Fruit fly (Drosophila melanogaster) whole organism, embryonic: Measurements from ENCODE around the gene OtopLc.
A peak's percentile ranks its signal among the peaks of the same experiment; 100 is the strongest.

Experiments used
- B-H2 ChIP-seq: fragments of 200-800 bp; sonication (Bioruptor generic); optimal IDR thresholded peaks from 2 replicates; lab custom pipeline; 2018; ENCODE audit warnings: missing biosample characterization, mild to moderate bottlenecking, missing genetic modification characterization
- CG10654 ChIP-seq: fragments of 200-800 bp; sonication (Bioruptor generic); optimal IDR thresholded peaks from 2 replicates; lab custom pipeline; 2016; ENCODE audit warnings: missing biosample characterization, missing genetic modification characterization
- CG12942 ChIP-seq: fragments of 200-800 bp; sonication (Bioruptor generic); optimal IDR thresholded peaks from 3 replicates; lab custom pipeline; 2016; ENCODE audit warnings: missing biosample characterization, missing genetic modification characterization
- CG13123 ChIP-seq: fragments of 200-800 bp; sonication (Bioruptor generic); optimal IDR thresholded peaks from 2 replicates; lab custom pipeline; 2016; ENCODE audit warnings: missing biosample characterization, missing genetic modification characterization
- CG13424 ChIP-seq: fragments of 200-800 bp; sonication (Bioruptor generic); optimal IDR thresholded peaks from 2 replicates; lab custom pipeline; 2019; ENCODE audit warnings: missing biosample characterization, mild to moderate bottlenecking, missing genetic modification characterization, moderate library complexity
- CG14965 ChIP-seq: fragments of 200-800 bp; sonication (Bioruptor generic); optimal IDR thresholded peaks from 2 replicates; lab custom pipeline; 2016; ENCODE audit warnings: missing biosample characterization, missing genetic modification characterization, borderline replicate concordance
- CG1529 ChIP-seq: fragments of 200-800 bp; sonication (Bioruptor generic); optimal IDR thresholded peaks from 3 replicates; lab custom pipeline; 2018; ENCODE audit warnings: missing biosample characterization, missing genetic modification characterization
- CG1647 ChIP-seq: fragments of 200-800 bp; sonication (Bioruptor generic); optimal IDR thresholded peaks from 3 replicates; lab custom pipeline; 2016; ENCODE audit warnings: missing biosample characterization, missing genetic modification characterization
- CG17612 ChIP-seq: fragments of 200-800 bp; sonication (Bioruptor generic); IDR thresholded peaks from 2 replicates; pipeline ENCODE4 v1.3.6; 2022; ENCODE audit warnings: missing biosample characterization, missing genetic modification characterization
- CG17802 ChIP-seq: fragments of 200-800 bp; sonication (Bioruptor generic); optimal IDR thresholded peaks from 2 replicates; lab custom pipeline; 2018; ENCODE audit warnings: missing biosample characterization, mild to moderate bottlenecking, missing genetic modification characterization, moderate library complexity
- CG17912 ChIP-seq: fragments of 200-800 bp; sonication (Bioruptor generic); optimal IDR thresholded peaks from 2 replicates; lab custom pipeline; 2018; ENCODE audit warnings: missing biosample characterization, mild to moderate bottlenecking, missing genetic modification characterization
- CG1792 ChIP-seq: fragments of 200-800 bp; sonication (Bioruptor generic); optimal IDR thresholded peaks from 2 replicates; lab custom pipeline; 2016; ENCODE audit warnings: missing biosample characterization, missing genetic modification characterization
- CG2116 ChIP-seq: fragments of 200-800 bp; sonication (Bioruptor generic); optimal IDR thresholded peaks from 3 replicates; lab custom pipeline; 2018; ENCODE audit warnings: missing biosample characterization, mild to moderate bottlenecking, missing genetic modification characterization
- CG3163 ChIP-seq: fragments of 200-800 bp; sonication (Bioruptor generic); optimal IDR thresholded peaks from 3 replicates; lab custom pipeline; 2016; ENCODE audit warnings: missing biosample characterization, missing genetic modification characterization
- CG34422 ChIP-seq: fragments of 200-800 bp; sonication (Bioruptor generic); IDR thresholded peaks from 3 replicates; pipeline ENCODE4 v1.3.6; 2022; ENCODE audit warnings: missing biosample characterization, missing genetic modification characterization
- CG3995 ChIP-seq: fragments of 200-800 bp; sonication (Bioruptor generic); optimal IDR thresholded peaks from 3 replicates; lab custom pipeline; 2016; ENCODE audit warnings: missing biosample characterization, missing genetic modification characterization
- CG4424 ChIP-seq: fragments of 200-800 bp; sonication (Bioruptor generic); optimal IDR thresholded peaks from 3 replicates; lab custom pipeline; 2016; ENCODE audit warnings: missing biosample characterization, missing genetic modification characterization
- CG9215 ChIP-seq: fragments of 200-800 bp; sonication (Bioruptor generic); IDR thresholded peaks from 2 replicates; pipeline ENCODE4 v1.3.6; 2022; ENCODE audit warnings: missing biosample characterization, missing genetic modification characterization
- Dip3 ChIP-seq: fragments of 200-800 bp; sonication (Bioruptor generic); optimal IDR thresholded peaks from 3 replicates; lab custom pipeline; 2016; ENCODE audit warnings: missing biosample characterization, missing genetic modification characterization
- Ets65A ChIP-seq: fragments of 200-800 bp; sonication (Bioruptor generic); peaks from one replicate; lab custom pipeline; 2016; ENCODE audit warnings: missing biosample characterization, missing genetic modification characterization
- Gsc ChIP-seq: fragments of 200-800 bp; sonication (Bioruptor generic); IDR thresholded peaks from 2 replicates; pipeline ENCODE4 v1.3.6; 2022; ENCODE audit warnings: missing biosample characterization, missing genetic modification characterization
- Max ChIP-seq: fragments of 200-800 bp; sonication (Bioruptor generic); optimal IDR thresholded peaks from 2 replicates; lab custom pipeline; 2016; ENCODE audit warnings: missing biosample characterization, mild to moderate bottlenecking, missing genetic modification characterization
- Nf-YB ChIP-seq: fragments of 200-800 bp; sonication (Bioruptor generic); optimal IDR thresholded peaks from 3 replicates; lab custom pipeline; 2019; ENCODE audit warnings: missing biosample characterization, mild to moderate bottlenecking, missing genetic modification characterization, moderate library complexity
- PHDP ChIP-seq: fragments of 200-800 bp; sonication (Bioruptor generic); optimal IDR thresholded peaks from 3 replicates; lab custom pipeline; 2018; ENCODE audit warnings: missing biosample characterization, mild to moderate bottlenecking, missing genetic modification characterization, moderate library complexity
- Ptx1 ChIP-seq: fragments of 200-800 bp; sonication (Bioruptor generic); IDR thresholded peaks from 2 replicates; pipeline ENCODE4 v1.3.6; 2022; ENCODE audit warnings: missing biosample characterization, missing genetic modification characterization
- Sry-δ ChIP-seq: fragments of 200-800 bp; sonication (Bioruptor generic); optimal IDR thresholded peaks from 2 replicates; lab custom pipeline; 2016; ENCODE audit warnings: missing biosample characterization, missing genetic modification characterization
- Xbp1 ChIP-seq: fragments of 200-800 bp; sonication (Bioruptor generic); optimal IDR thresholded peaks from 3 replicates; lab custom pipeline; 2016; ENCODE audit warnings: missing biosample characterization, mild to moderate bottlenecking, missing genetic modification characterization
- ara ChIP-seq: fragments of 200-800 bp; sonication (Bioruptor generic); IDR thresholded peaks from 2 replicates; pipeline ENCODE4 v1.3.6; 2022; ENCODE audit warnings: missing biosample characterization, missing genetic modification characterization
- chn ChIP-seq: fragments of 200-800 bp; sonication (Bioruptor generic); optimal IDR thresholded peaks from 2 replicates; lab custom pipeline; 2016; ENCODE audit warnings: missing biosample characterization, missing genetic modification characterization
- ci ChIP-seq: fragments of 200-800 bp; sonication (Bioruptor generic); IDR thresholded peaks from 3 replicates; pipeline ENCODE4 v1.3.6; 2022; ENCODE audit warnings: missing biosample characterization, missing genetic modification characterization
- crp ChIP-seq, 2 experiments: fragments of 200-800 bp; sonication (Bioruptor generic); optimal IDR thresholded peaks; 2 replicates in 1 of 2; 3 replicates in 1 of 2; lab custom pipeline; 2017; ENCODE audit warnings: missing biosample characterization in 2 of 2, missing genetic modification characterization in 2 of 2, mild to moderate bottlenecking in 1 of 2, moderate library complexity in 1 of 2
- da ChIP-seq: fragments of 200-800 bp; sonication (Bioruptor generic); optimal IDR thresholded peaks from 2 replicates; lab custom pipeline; 2016; ENCODE audit warnings: missing biosample characterization, missing genetic modification characterization
- dati ChIP-seq: fragments of 200-800 bp; sonication (Bioruptor generic); IDR thresholded peaks from 2 replicates; pipeline ENCODE4 v1.3.6; 2022; ENCODE audit warnings: missing biosample characterization, missing genetic modification characterization
- eve ChIP-seq, 2 experiments: fragments of >200 bp; optimal IDR thresholded peaks; 2 replicates each; lab custom pipeline; 2017; ENCODE audit warnings: missing biosample characterization in 2 of 2, missing genetic modification characterization in 2 of 2
- fd3F ChIP-seq: fragments of 200-800 bp; sonication (Bioruptor generic); optimal IDR thresholded peaks from 2 replicates; lab custom pipeline; 2018; ENCODE audit warnings: missing biosample characterization, mild to moderate bottlenecking, missing genetic modification characterization, moderate library complexity
- gcm2 ChIP-seq: fragments of 200-800 bp; sonication (Bioruptor generic); optimal IDR thresholded peaks from 2 replicates; lab custom pipeline; 2016; ENCODE audit warnings: missing biosample characterization, missing genetic modification characterization
- gsb-n ChIP-seq: fragments of 200-800 bp; sonication (Bioruptor generic); optimal IDR thresholded peaks from 3 replicates; lab custom pipeline; 2018; ENCODE audit warnings: missing biosample characterization, mild to moderate bottlenecking, missing genetic modification characterization
- gt ChIP-seq: fragments of 200-800 bp; sonication (Bioruptor generic); IDR thresholded peaks from 2 replicates; pipeline ENCODE4 v1.3.6; 2022; ENCODE audit warnings: missing biosample characterization, missing genetic modification characterization
- ind ChIP-seq: fragments of 200-800 bp; sonication (Bioruptor generic); optimal IDR thresholded peaks from 3 replicates; lab custom pipeline; 2016; ENCODE audit warnings: missing biosample characterization, missing genetic modification characterization
- inv ChIP-seq: fragments of 200-800 bp; sonication (Bioruptor generic); IDR thresholded peaks from 2 replicates; pipeline ENCODE4 v1.3.6; 2022; ENCODE audit warnings: missing biosample characterization, missing genetic modification characterization; ENCODE audit not compliant: partially characterized antibody
- ken ChIP-seq: fragments of 200-800 bp; sonication (Bioruptor generic); IDR thresholded peaks from 3 replicates; pipeline ENCODE4 v1.3.6; 2022; ENCODE audit warnings: missing biosample characterization, missing genetic modification characterization
- klu ChIP-seq: fragments of 200-800 bp; sonication (Bioruptor generic); IDR thresholded peaks from 2 replicates; pipeline ENCODE4 v1.3.6; 2022; ENCODE audit warnings: missing biosample characterization, missing genetic modification characterization
- luna ChIP-seq: fragments of 200-800 bp; sonication (Bioruptor generic); optimal IDR thresholded peaks from 2 replicates; lab custom pipeline; 2016; ENCODE audit warnings: missing biosample characterization, missing genetic modification characterization
- maf-S ChIP-seq: fragments of 200-800 bp; sonication (Bioruptor generic); optimal IDR thresholded peaks from 2 replicates; lab custom pipeline; 2016; ENCODE audit warnings: missing biosample characterization, missing genetic modification characterization
- nom ChIP-seq: fragments of 200-800 bp; sonication (Bioruptor generic); optimal IDR thresholded peaks from 2 replicates; lab custom pipeline; 2017; ENCODE audit warnings: missing biosample characterization, missing genetic modification characterization, mild to moderate bottlenecking, moderate library complexity, missing genetic modification reagents
- odd ChIP-seq: fragments of 200-800 bp; sonication (Bioruptor generic); optimal IDR thresholded peaks from 2 replicates; lab custom pipeline; 2017; ENCODE audit warnings: missing biosample characterization, mild to moderate bottlenecking, missing genetic modification characterization
- pita ChIP-seq: fragments of 200-800 bp; sonication (Bioruptor generic); optimal IDR thresholded peaks from 2 replicates; lab custom pipeline; 2017; ENCODE audit warnings: missing biosample characterization, mild to moderate bottlenecking, missing genetic modification characterization
- sisA ChIP-seq: fragments of 200-800 bp; sonication (Bioruptor generic); IDR thresholded peaks from 2 replicates; pipeline ENCODE4 v1.3.6; 2022; ENCODE audit warnings: missing biosample characterization, missing genetic modification characterization
- slbo ChIP-seq: fragments of 200-800 bp; sonication (Bioruptor generic); IDR thresholded peaks from 2 replicates; pipeline ENCODE4 v1.3.6; 2022; ENCODE audit warnings: missing biosample characterization, missing genetic modification characterization
- sqz ChIP-seq: fragments of 200-800 bp; sonication (Bioruptor generic); optimal IDR thresholded peaks from 3 replicates; lab custom pipeline; 2018; ENCODE audit warnings: missing biosample characterization, mild to moderate bottlenecking, missing genetic modification characterization
- toy ChIP-seq: fragments of 200-800 bp; sonication (Bioruptor generic); IDR thresholded peaks from 2 replicates; pipeline ENCODE4 v1.3.6; 2022; ENCODE audit warnings: missing biosample characterization, missing genetic modification characterization
- tx ChIP-seq: fragments of 200-800 bp; sonication (Bioruptor generic); optimal IDR thresholded peaks from 2 replicates; lab custom pipeline; 2016; ENCODE audit warnings: missing biosample characterization, missing genetic modification characterization
- usp ChIP-seq: fragments of >200 bp; optimal IDR thresholded peaks from 2 replicates; lab custom pipeline; 2017; ENCODE audit warnings: missing biosample characterization, missing genetic modification characterization

Gene OtopLc

dm6 chrX:5604181-5604580 is 58.5 kb downstream of the OtopLc start (continued):
- TF ChIP-seq CG13424 (tag; lab: Kevin White, UChicago) (peak; percentile 33), CG1529 (GFP tag; lab: Kevin White, UChicago) (no peak), Gsc (GFP tag; lab: Robert Waterston, UW) (no peak), CG3163 (no peak), da (GFP tag; lab: Kevin White, UChicago) (no peak), tx (GFP tag; lab: Kevin White, UChicago) (no peak), ci (GFP tag; lab: Robert Waterston, UW) (peak; percentile 45; the same call in 1 of the 3 replicates), CG17612 (no peak), Xbp1 (GFP tag; lab: Kevin White, UChicago) (peak; percentile 14), Sry-δ (no peak), ara (peak; percentile 59; the same call in 1 of the 2 replicates), CG1647 (GFP tag; lab: Kevin White, UChicago) (no peak), usp (GFP tag; lab: Kevin White, UChicago) (no peak), sisA (GFP tag; lab: Robert Waterston, UW) (peak; percentile 44; the same call in 1 of the 2 replicates), CG13123 (GFP tag; lab: Kevin White, UChicago) (no peak), CG9215 (GFP tag; lab: Robert Waterston, UW) (no peak), Max (GFP tag; lab: Kevin White, UChicago) (no peak), B-H2 (no peak), fd3F (GFP tag; lab: Kevin White, UChicago) (no peak), CG1792 (no peak), klu (GFP tag; lab: Robert Waterston, UW) (no peak), CG10654 (no peak), Dip3 (GFP tag; lab: Kevin White, UChicago) (no peak), chn (GFP tag; lab: Kevin White, UChicago) (peak; percentile 5), Ets65A (GFP tag; lab: Kevin White, UChicago) (peak; percentile 63), CG17802 (tag; lab: Kevin White, UChicago) (no peak), crp (GFP tag; optimal IDR thresholded peaks at IDR 0.05; lab: Kevin White, UChicago) (no peak), nom (GFP tag; lab: Kevin White, UChicago) (no peak), ken (peak; percentile 39; the same call in 1 of the 3 replicates), CG17912 (no peak), Ptx1 (GFP tag; lab: Robert Waterston, UW) (peak; percentile 36; the same call in 1 of the 2 replicates), sqz (GFP tag; lab: Kevin White, UChicago) (no peak), PHDP (no peak), CG14965 (no peak), eve (GFP tag; optimal IDR thresholded peaks at IDR 0.05; lab: Kevin White, UChicago) (no peak), ind (GFP tag; lab: Kevin White, UChicago) (peak; percentile 32), gsb-n (tag; lab: Kevin White, UChicago) (no peak), CG2116 (GFP tag; lab: Kevin White, UChicago) (no peak), odd (GFP tag; lab: Kevin White, UChicago) (no peak), slbo (GFP tag; lab: Robert Waterston, UW) (peak; percentile 63), inv (GFP tag; lab: Robert Waterston, UW) (no peak), CG4424 (GFP tag; lab: Kevin White, UChicago) (peak; percentile 31), pita (no peak), dati (no peak), gt (GFP tag; lab: Robert Waterston, UW) (no peak), CG34422 (GFP tag; lab: Robert Waterston, UW) (0 out of 3 replicates have a peak, but pooled peaks have one; percentile 38), toy (GFP tag; lab: Robert Waterston, UW) (no peak), Nf-YB (GFP tag; lab: Kevin White, UChicago) (peak; percentile 1), luna (GFP tag; lab: Kevin White, UChicago) (no peak), CG12942 (no peak), CG3995 (no peak), maf-S (no peak), gcm2 (GFP tag; lab: Kevin White, UChicago) (no peak)
